Worm (Caenorhabditis elegans) whole organism, L4 larva: ENCODE results near the gene hot-8.

Experiments used
- T20F7.1 ChIP-seq: fragments of 200-800 bp; sonication (Bioruptor generic); optimal IDR thresholded peaks from 2 replicates; lab custom pipeline; 2018; ENCODE audit warnings: mild to moderate bottlenecking, missing genetic modification characterization, missing compliant biosample characterization
- Y48G9A.11 ChIP-seq: fragments of 200-800 bp; sonication (Bioruptor generic); IDR thresholded peaks from 2 replicates; pipeline ENCODE4 v1.3.6; 2022; ENCODE audit warnings: missing genetic modification reagents, missing genetic modification characterization, missing compliant biosample characterization
- aha-1 ChIP-seq: fragments of 150-350 bp; peaks from one replicate; lab custom pipeline; 2014; ENCODE audit warnings: missing biosample characterization, missing genetic modification characterization
- aly-2 ChIP-seq: sonication (generic microtip); optimal IDR thresholded peaks from 2 replicates; lab custom pipeline; 2018; ENCODE audit warnings: missing biosample characterization, missing genetic modification characterization
- ama-1 ChIP-seq: fragments of 150-350 bp; optimal IDR thresholded peaks from 2 replicates; lab custom pipeline; 2014; ENCODE audit warnings: inconsistent platforms, mixed read lengths
- ceh-28 ChIP-seq: fragments of 150-350 bp; optimal IDR thresholded peaks from 2 replicates; lab custom pipeline; 2014; ENCODE audit warnings: missing biosample characterization, missing genetic modification reagents, missing genetic modification characterization
- ceh-44 ChIP-seq: fragments of 200-800 bp; sonication (Bioruptor generic); IDR thresholded peaks from 2 replicates; pipeline ENCODE4 v1.3.6; 2022; ENCODE audit warnings: missing genetic modification reagents, missing genetic modification characterization, missing compliant biosample characterization
- ctbp-1 ChIP-seq: fragments of 200-800 bp; sonication (Bioruptor generic); IDR thresholded peaks from 2 replicates; pipeline ENCODE4 v1.3.6; 2022; ENCODE audit warnings: missing genetic modification reagents, missing genetic modification characterization, missing compliant biosample characterization
- dve-1 ChIP-seq: sonication (generic microtip); optimal IDR thresholded peaks from 2 replicates; lab custom pipeline; 2017; ENCODE audit warnings: antibody characterized with exemption, mild to moderate bottlenecking, missing genetic modification characterization, missing compliant biosample characterization; ENCODE audit not compliant: insufficient read depth
- egl-43 ChIP-seq: fragments of 200-800 bp; sonication (Bioruptor generic); IDR thresholded peaks from 2 replicates; pipeline ENCODE4 v1.3.6; 2022; ENCODE audit warnings: missing genetic modification reagents, missing genetic modification characterization, missing compliant biosample characterization
- hif-1 ChIP-seq, 2 experiments: sonication (generic microtip); optimal IDR thresholded peaks; 2 replicates each; lab custom pipeline; 2016 to 2017; ENCODE audit warnings: missing compliant biosample characterization in 2 of 2, missing genetic modification characterization in 2 of 2, missing genetic modification reagents in 2 of 2, missing genotype in 2 of 2, mild to moderate bottlenecking in 1 of 2
- lin-29 ChIP-seq: fragments of 200-800 bp; sonication (Bioruptor generic); IDR thresholded peaks from 2 replicates; pipeline ENCODE4 v1.3.6; 2022; ENCODE audit warnings: missing genetic modification reagents, missing genetic modification characterization, missing compliant biosample characterization
- lir-3 ChIP-seq: sonication (generic microtip); optimal IDR thresholded peaks from 2 replicates; lab custom pipeline; 2016; ENCODE audit warnings: mild to moderate bottlenecking, missing genetic modification characterization, missing compliant biosample characterization
- madf-5 ChIP-seq, 2 experiments: fragments of 200-800 bp; sonication (Bioruptor generic); IDR thresholded peaks; 2 replicates each; pipeline ENCODE4 v1.3.6; 2022; ENCODE audit warnings: missing compliant biosample characterization in 2 of 2, missing genetic modification characterization in 2 of 2
- mdt-29 ChIP-seq: fragments of 200-800 bp; sonication (Bioruptor generic); IDR thresholded peaks from 2 replicates; pipeline ENCODE4 v1.3.6; 2022; ENCODE audit warnings: missing genetic modification reagents, missing genetic modification characterization, missing compliant biosample characterization
- mes-2 ChIP-seq: sonication (generic microtip); optimal IDR thresholded peaks from 2 replicates; lab custom pipeline; 2016; ENCODE audit warnings: missing genotype, mild to moderate bottlenecking, missing genetic modification characterization, missing compliant biosample characterization; ENCODE audit not compliant: poor library complexity, severe bottlenecking
- mxl-2 ChIP-seq: fragments of 200-800 bp; sonication (Bioruptor generic); conservative IDR thresholded peaks from 2 replicates; pipeline ENCODE4 v1.3.6; 2022; ENCODE audit warnings: missing genetic modification reagents, missing genetic modification characterization, missing compliant biosample characterization
- nhr-10 ChIP-seq: fragments of 150-350 bp; optimal IDR thresholded peaks from 2 replicates; lab custom pipeline; 2014; ENCODE audit warnings: missing biosample characterization, missing genetic modification characterization
- nhr-11 ChIP-seq: fragments of 150-350 bp; optimal IDR thresholded peaks from 2 replicates; lab custom pipeline; 2014; ENCODE audit warnings: missing biosample characterization, missing genetic modification characterization
- nhr-25 ChIP-seq: sonication (generic microtip); optimal IDR thresholded peaks from 2 replicates; lab custom pipeline; 2017; ENCODE audit warnings: missing genetic modification characterization, mild to moderate bottlenecking, missing compliant biosample characterization, antibody characterized with exemption, moderate library complexity, borderline replicate concordance; ENCODE audit not compliant: insufficient read depth
- nhr-28 ChIP-seq: fragments of 150-350 bp; optimal IDR thresholded peaks from 2 replicates; lab custom pipeline; 2014; ENCODE audit warnings: missing biosample characterization, missing genetic modification characterization
- nhr-42 ChIP-seq: fragments of 200-800 bp; sonication (Bioruptor generic); IDR thresholded peaks from 2 replicates; pipeline ENCODE4 v1.3.6; 2022; ENCODE audit warnings: missing genetic modification characterization, missing compliant biosample characterization
- nhr-6 ChIP-seq: fragments of 150-350 bp; optimal IDR thresholded peaks from 2 replicates; lab custom pipeline; 2014; ENCODE audit warnings: missing biosample characterization, missing genetic modification characterization
- nhr-77 ChIP-seq: fragments of 150-350 bp; optimal IDR thresholded peaks from 2 replicates; lab custom pipeline; 2014; ENCODE audit warnings: missing biosample characterization, missing genetic modification characterization
- pqm-1 ChIP-seq: sonication (generic microtip); optimal IDR thresholded peaks from 2 replicates; lab custom pipeline; 2017; ENCODE audit warnings: missing biosample characterization, missing genetic modification characterization
- sdz-12 ChIP-seq: fragments of 200-800 bp; sonication (Bioruptor generic); optimal IDR thresholded peaks from 2 replicates; lab custom pipeline; 2018; ENCODE audit warnings: mild to moderate bottlenecking, missing genetic modification characterization, missing compliant biosample characterization
- set-16 ChIP-seq: fragments of 200-800 bp; sonication (Bioruptor generic); IDR thresholded peaks from 2 replicates; pipeline ENCODE4 v1.3.6; 2022; ENCODE audit warnings: missing genetic modification reagents, missing genetic modification characterization, missing compliant biosample characterization
- snpc-1.2 ChIP-seq: fragments of 200-800 bp; sonication (Bioruptor generic); IDR thresholded peaks from 2 replicates; pipeline ENCODE4 v1.3.6; 2022; ENCODE audit warnings: missing genetic modification reagents, missing genetic modification characterization, missing compliant biosample characterization
- snpc-4 ChIP-seq: fragments of 150-350 bp; optimal IDR thresholded peaks from 2 replicates; lab custom pipeline; 2014; ENCODE audit warnings: missing biosample characterization, missing genetic modification characterization
- unc-130 ChIP-seq: sonication (generic microtip); optimal IDR thresholded peaks from 2 replicates; lab custom pipeline; 2016; ENCODE audit warnings: missing genetic modification reagents, missing genetic modification characterization, missing compliant biosample characterization
- unc-62 ChIP-seq, 3 experiments: fragments of 150-350 bp in 1 of 3; sonication (generic microtip); optimal IDR thresholded peaks in 2 of 3; peaks in 1 of 3; 1 replicate in 1 of 3; 2 replicates in 2 of 3; lab custom pipeline; 2014 to 2017; ENCODE audit warnings: missing biosample characterization in 3 of 3, missing genetic modification characterization in 3 of 3, missing genetic modification reagents in 3 of 3, missing genotype in 1 of 3
- vab-7 ChIP-seq: fragments of 200-800 bp; sonication (Bioruptor generic); IDR thresholded peaks from 2 replicates; pipeline ENCODE4 v1.3.6; 2022; ENCODE audit warnings: missing genetic modification reagents, missing genetic modification characterization, missing compliant biosample characterization
- zip-11 ChIP-seq: fragments of 200-800 bp; sonication (Bioruptor generic); IDR thresholded peaks from 2 replicates; pipeline ENCODE4 v1.3.6; 2022; ENCODE audit warnings: missing genetic modification characterization, missing compliant biosample characterization
- ztf-11 ChIP-seq: fragments of 150-350 bp; optimal IDR thresholded peaks from 2 replicates; lab custom pipeline; 2014; ENCODE audit warnings: missing biosample characterization, missing genetic modification characterization

The hot-8 gene

DNA sequence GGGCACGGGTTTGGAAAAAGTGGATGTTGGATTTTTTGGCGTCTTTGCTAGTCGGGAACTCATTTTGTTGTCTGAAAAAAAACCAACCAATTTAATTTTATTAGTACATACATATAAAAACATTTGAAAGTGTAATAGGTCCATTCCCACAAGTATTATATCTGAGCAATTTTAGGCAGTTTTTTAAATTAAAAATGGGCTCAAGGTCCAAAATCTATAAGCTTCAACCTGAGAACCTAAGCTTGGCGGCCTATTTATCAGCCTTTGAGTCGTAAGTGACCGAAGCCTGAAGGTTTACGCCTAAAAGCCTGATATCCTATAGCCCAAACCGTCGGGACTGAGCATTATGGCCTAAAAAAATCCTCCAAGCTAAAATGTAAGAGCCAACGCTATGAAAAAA lies 38.4 kb downstream of the hot-8 start:
- TF ChIP-seq madf-5 (GFP tag; IDR thresholded peaks at IDR 0.05; lab: Robert Waterston, UW): no peak
- peak; percentile 92 for TF ChIP-seq aha-1 (tag; lab: Kevin White, UChicago)
- no peak for TF ChIP-seq pqm-1
- no peak for TF ChIP-seq lin-29 (GFP tag; lab: Robert Waterston, UW)
- TF ChIP-seq, all 104 proteins: peak for 1

ce11 chrX:1222391-1222790 lies 42.3 kb downstream of the hot-8 start:
- TF ChIP-seq hif-1 (tag; optimal IDR thresholded peaks at IDR 0.05; lab: Kevin White, UChicago) (no peak), mxl-2 (GFP tag; lab: Robert Waterston, UW) (no peak), snpc-4 (tag; lab: Kevin White, UChicago) (no peak), nhr-6 (tag; lab: Kevin White, UChicago) (peak; percentile 29), ama-1 (lab: Kevin White, UChicago) (no peak), unc-62 (GFP tag; optimal IDR thresholded peaks at IDR 0.05 in 1 of 2; lab: Kevin White, UChicago) (peak in 1 of 2 experiments; percentile 76), unc-62 (tag; optimal IDR thresholded peaks at IDR 0.05; lab: Kevin White, UChicago) (no peak), mes-2 (tag; lab: Kevin White, UChicago) (peak; percentile 5)

ce11 chrX:1223089-1223488 lies 43.0 kb downstream of the hot-8 start:
- no peak for TF ChIP-seq ztf-11
- TF ChIP-seq sdz-12 (GFP tag; lab: Kevin White, UChicago): no peak
- no peak for TF ChIP-seq nhr-77 (tag; lab: Kevin White, UChicago)
- no peak for TF ChIP-seq lir-3 (tag; lab: Kevin White, UChicago)
- TF ChIP-seq zip-11 (GFP tag; lab: Robert Waterston, UW): no peak
- no peak for TF ChIP-seq unc-130 (GFP tag; lab: Kevin White, UChicago)
- peak; percentile 75 for TF ChIP-seq aha-1 (tag; lab: Kevin White, UChicago)

ce11 chrX:1223841-1224240 lies 43.8 kb downstream of the hot-8 start:
- peak; percentile 1 for TF ChIP-seq dve-1 (tag; lab: Kevin White, UChicago)
- no peak for TF ChIP-seq ctbp-1 (GFP tag; lab: Robert Waterston, UW)
- TF ChIP-seq nhr-10: no peak
- no peak for TF ChIP-seq nhr-42 (GFP tag; lab: Robert Waterston, UW)
- peak; percentile 21 for TF ChIP-seq nhr-6 (tag; lab: Kevin White, UChicago)

DNA sequence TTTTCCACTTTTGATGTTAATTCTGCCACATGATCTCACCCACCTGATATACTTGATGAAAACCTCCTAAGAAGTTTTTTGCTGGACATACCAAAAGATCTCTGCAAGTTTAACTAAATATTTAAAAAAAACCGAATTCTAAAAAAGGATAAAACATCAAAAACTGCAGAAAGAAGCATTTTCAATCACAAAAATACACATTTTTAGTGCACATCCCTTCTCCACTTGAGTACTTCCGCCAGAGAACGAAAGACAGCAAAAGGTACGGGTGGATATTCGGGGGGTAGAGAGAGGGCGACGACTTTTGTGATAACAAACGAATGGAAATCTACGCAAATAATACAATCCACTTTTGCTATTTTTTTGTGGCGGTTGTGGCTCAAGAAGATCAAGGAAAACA lies 50.6 kb downstream of the hot-8 start, which contains the start of gene C46H3.2:
C46H3.2 (minus strand) TSS at position 101 of the 400 bp plus-strand sequence.
- TF ChIP-seq aly-2 (no peak), set-16 (GFP tag; lab: Robert Waterston, UW) (no peak), mdt-29 (no peak), T20F7.1 (GFP tag; lab: Kevin White, UChicago) (no peak), ceh-28 (tag; lab: Kevin White, UChicago) (no peak), unc-130 (GFP tag; lab: Kevin White, UChicago) (no peak), nhr-25 (no peak)
- TF ChIP-seq, all 104 proteins: peak for 0

ce11 chrX:1232074-1232473 lies 52.0 kb downstream of the hot-8 start:
- TF ChIP-seq nhr-28 (tag; lab: Kevin White, UChicago) (peak; percentile 17), nhr-11 (tag; lab: Kevin White, UChicago) (no peak)
- TF ChIP-seq, all 104 proteins: peak for 1

ce11 chrX:1233889-1234288 lies 53.8 kb downstream of the hot-8 start:
- TF ChIP-seq Y48G9A.11 (0 out of 2 replicates have a peak, but pooled peaks have one; percentile 13), snpc-1.2 (GFP tag; lab: Robert Waterston, UW) (peak; percentile 68), ceh-44 (0 out of 2 replicates have a peak, but pooled peaks have one; percentile 18), egl-43 (GFP tag; lab: Robert Waterston, UW) (peak; percentile 68), vab-7 (0 out of 2 replicates have a peak, but pooled peaks have one; percentile 21)
- TF ChIP-seq, all 104 proteins: peak for 5; not testable (repeated sequence) for 99
